Worm (Caenorhabditis elegans) whole organism, L4/young adult: ENCODE data around the gene cnd-1.
"Not testable (repeated sequence)": the region's sequence is repeated elsewhere in the genome, so short reads cannot be mapped to it uniquely, and the experiment has no call there.

ENCODE experiments used
- dao-5 ChIP-seq: sonication (generic microtip); optimal IDR thresholded peaks from 2 replicates; lab custom pipeline; 2016; ENCODE audit warnings: missing genotype, missing genetic modification characterization, moderate library complexity, missing compliant biosample characterization
- him-1 ChIP-seq: sonication (generic microtip); optimal IDR thresholded peaks from 2 replicates; lab custom pipeline; 2016; ENCODE audit warnings: missing genotype, missing genetic modification reagents, missing genetic modification characterization, missing compliant biosample characterization

DNA sequence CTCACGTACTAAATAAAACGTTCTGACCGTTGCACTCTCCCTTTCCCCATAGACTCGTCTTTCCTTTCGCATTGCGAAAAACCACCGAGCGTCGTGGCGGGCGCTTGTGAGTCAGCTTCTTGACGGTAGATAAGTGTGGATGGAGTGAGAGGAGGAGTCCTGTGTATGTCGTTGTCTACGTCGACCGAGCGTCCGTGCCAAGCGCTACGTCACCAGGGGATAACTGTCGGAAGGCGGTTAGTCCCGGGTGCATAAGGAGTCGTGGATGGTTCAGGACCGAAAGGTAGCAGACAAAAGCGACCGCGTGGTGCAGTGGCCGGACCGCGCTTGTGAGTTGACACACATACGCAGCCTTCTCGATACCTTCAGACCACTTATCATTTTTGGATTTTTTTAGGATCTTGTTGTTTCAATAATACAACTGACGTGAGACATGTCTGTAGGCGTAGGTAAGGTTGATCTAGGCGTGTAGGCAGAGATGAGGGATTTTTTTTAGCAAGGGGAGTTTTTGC is 33.2 kb downstream of the cnd-1 start:
- peak; percentile 81 for TF ChIP-seq dao-5 (tag; lab: Kevin White, UChicago)
- not testable (repeated sequence) for TF ChIP-seq him-1
